Worm (Caenorhabditis elegans): ENCODE results near the gene T19D12.1.
"Not testable (repeated sequence)": the region's sequence is repeated elsewhere in the genome, so short reads cannot be mapped to it uniquely, and the experiment has no call there.

T19D12.1 gene

DNA sequence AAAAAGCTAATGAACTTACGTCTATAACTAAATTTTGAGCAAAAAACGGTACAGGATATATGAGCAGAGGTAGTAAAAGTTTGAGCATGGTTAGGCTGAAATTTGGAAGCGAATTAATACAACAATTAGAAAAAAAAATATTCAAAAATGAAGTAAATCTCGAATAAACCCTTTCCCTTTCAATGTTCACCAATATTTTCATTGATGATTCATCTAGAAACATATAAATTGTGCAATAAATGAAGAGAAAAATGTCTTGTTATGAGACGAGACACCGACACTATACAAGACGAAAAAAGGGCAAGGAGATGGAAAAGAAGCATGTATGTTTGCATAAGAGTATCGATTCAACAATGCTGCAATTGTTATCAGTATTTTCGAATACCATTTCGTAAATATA lies 41.4 kb upstream of the T19D12.1 start, which contains the start of gene F54H5.14:
Gene F54H5.14 (minus strand): TSS at position 101 of the 400 bp plus-strand sequence.
- peak; percentile 30 for TF ChIP-seq pqm-1 (tag; optimal IDR thresholded peaks at IDR 0.05)
- no peak for TF ChIP-seq nhr-23 (tag; optimal IDR thresholded peaks at IDR 0.05)
- peak; percentile 44 for TF ChIP-seq pha-4 (tag; optimal IDR thresholded peaks at IDR 0.05)
- TF ChIP-seq elt-2 (tag; optimal IDR thresholded peaks at IDR 0.05), result peak; percentile 45
- TF ChIP-seq egl-27 (tag; optimal IDR thresholded peaks at IDR 0.05), result no peak

DNA sequence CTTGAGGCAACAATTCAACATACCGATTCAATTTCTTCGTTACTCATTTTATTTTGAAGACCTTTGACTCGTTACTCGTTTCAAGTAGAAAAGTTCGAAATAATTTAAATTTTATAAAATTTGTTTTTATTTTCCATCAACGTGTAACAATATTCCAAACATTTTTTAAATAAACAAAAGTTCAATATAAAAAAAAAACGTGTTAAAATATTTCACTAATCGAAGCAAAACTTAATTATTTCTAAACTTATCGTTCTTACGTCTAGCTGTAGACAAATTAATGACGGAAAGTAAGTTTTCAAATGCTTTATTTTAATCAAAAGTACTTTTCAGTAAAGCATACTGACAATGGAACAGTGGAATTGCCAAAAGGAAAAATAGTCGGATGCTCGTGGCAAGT lies 39.5 kb upstream of the T19D12.1 start, which contains the start of the genes F54H5.5 and F54H5.2:
Gene F54H5.5 (minus strand): TSS at position 101 of the 400 bp plus-strand sequence.
Gene F54H5.2 (plus strand): TSS at position 303 of the 400 bp plus-strand sequence.
- not testable (repeated sequence) for TF ChIP-seq unc-62 (GFP tag; optimal IDR thresholded peaks at IDR 0.05); nhr-28 (tag; optimal IDR thresholded peaks at IDR 0.05); ztf-11 (tag; optimal IDR thresholded peaks at IDR 0.05)

DNA sequence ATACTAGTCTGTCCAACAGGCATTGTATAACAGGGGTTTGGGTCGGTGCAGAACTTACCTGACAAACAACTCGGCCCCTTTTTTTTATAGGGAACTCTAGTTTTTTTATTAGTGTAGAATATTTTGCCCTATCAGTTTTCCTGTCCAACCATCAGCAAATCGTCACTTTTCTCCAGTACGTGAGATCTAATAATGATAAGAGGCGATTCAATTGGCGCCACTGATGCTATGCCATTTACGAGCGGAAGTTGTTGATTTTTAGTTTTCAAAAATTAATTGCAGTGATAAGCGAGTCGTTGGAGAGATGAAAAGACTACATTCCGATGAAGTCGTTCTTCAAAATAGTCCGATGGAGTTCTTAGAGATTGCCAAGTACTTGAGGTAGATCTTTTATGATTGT lies 38.3 kb upstream of the T19D12.1 start:
- TF ChIP-seq elt-2 (tag; optimal IDR thresholded peaks at IDR 0.05) (peak; percentile 58), pqm-1 (tag; optimal IDR thresholded peaks at IDR 0.05) (peak; percentile 10), ceh-9 (tag; optimal IDR thresholded peaks at IDR 0.05) (no peak)

DNA sequence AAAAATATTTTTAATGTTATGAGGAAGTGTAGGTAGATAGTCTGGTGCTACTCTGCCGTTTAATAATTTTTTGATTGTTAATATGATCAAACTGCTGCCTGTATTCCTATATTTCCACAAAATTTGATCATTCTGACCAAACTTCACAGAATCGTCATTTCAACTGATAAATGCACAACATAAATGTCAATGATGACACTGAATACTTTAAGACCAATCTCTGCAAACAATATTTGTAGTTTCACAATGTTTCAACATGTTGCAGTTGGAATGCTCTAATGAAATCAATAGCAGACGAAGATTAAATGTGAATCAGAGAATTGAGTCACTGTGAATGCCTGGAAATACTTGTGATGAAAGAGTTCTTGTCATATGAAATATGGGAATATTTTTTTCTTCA lies 36.9 kb upstream of the T19D12.1 start:
- TF ChIP-seq elt-2 (tag; optimal IDR thresholded peaks at IDR 0.05), result peak; percentile 14
- no peak for TF ChIP-seq snpc-4 (tag; optimal IDR thresholded peaks at IDR 0.05)
- no peak for TF ChIP-seq lin-15B (tag; optimal IDR thresholded peaks at IDR 0.05)

DNA sequence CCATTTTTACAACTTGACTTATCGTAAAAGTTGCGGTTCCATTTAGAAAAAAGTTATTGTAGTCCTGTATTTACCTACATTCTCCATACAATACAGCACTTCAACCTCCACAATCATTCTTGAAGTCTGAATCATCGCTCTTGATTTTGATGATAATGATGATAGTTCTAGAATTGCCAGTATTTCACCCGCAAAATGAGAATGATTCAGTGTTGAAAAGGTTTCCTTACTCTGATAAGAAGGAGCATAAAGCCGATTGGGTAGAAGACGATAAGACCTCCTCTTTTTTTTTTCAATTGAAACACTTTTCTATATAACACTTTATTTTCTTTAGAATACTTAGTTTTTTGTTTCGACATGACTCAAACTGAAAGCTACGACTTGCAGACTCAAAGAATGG lies 35.9 kb upstream of the T19D12.1 start, which contains the start of gene T19D12.4:
Gene T19D12.4 (plus strand): TSS at position 295 of the 400 bp plus-strand sequence.
- TF ChIP-seq nhr-43 (tag; optimal IDR thresholded peaks at IDR 0.05; ENCODE audit: poor library complexity, severe bottlenecking), result no peak
- TF ChIP-seq pqm-1 (tag; optimal IDR thresholded peaks at IDR 0.05), result peak; percentile 28
- TF ChIP-seq elt-2 (tag; optimal IDR thresholded peaks at IDR 0.05), result peak; percentile 54

DNA sequence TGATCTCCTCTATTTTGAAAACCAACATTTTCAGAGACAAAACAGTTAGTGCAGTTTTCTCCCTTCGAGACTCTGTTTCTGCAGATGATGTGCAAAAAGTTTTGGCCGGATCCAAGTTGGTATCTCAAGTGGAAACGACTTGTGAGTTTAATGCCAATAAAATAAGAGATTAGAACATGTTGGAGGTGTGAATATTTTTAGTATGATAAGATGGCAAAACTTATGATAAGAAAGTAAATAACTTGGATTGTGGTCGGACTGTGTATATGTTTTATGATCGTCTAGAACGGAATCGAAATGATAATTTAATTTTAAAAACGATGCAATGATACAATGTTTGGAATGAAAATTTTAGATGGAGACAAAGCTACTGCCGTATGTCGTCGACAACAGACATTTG lies 34.7 kb upstream of the T19D12.1 start:
- no peak for TF ChIP-seq mdl-1 (tag; optimal IDR thresholded peaks at IDR 0.05)
- no peak for TF ChIP-seq egl-5 (tag; optimal IDR thresholded peaks at IDR 0.05)
- peak; percentile 54 for TF ChIP-seq elt-2 (tag; optimal IDR thresholded peaks at IDR 0.05)

DNA sequence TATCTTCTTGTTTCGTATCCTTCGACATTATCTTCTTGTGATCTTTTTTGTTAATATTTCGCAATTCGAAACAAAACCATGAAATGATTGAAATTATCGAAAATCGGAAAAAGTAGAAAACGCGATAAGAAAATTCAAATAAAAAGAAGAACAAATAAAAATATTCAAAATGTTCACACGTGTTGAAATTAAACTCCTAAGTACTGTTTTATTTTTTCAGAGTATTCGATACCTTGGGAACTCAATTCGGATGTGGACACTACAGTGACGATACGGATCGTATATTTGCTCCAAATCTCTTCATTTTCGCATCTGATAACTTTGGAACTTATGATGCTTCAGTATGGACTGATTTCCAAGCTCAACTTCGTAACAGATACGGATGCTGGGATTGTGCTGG lies 30.6 kb upstream of the T19D12.1 start, which contains the start of gene T19D12.5:
Gene T19D12.5 (minus strand): TSS at position 101 of the 400 bp plus-strand sequence.
- TF ChIP-seq sea-2 (GFP tag; optimal IDR thresholded peaks at IDR 0.05) (no peak), nhr-23 (tag; optimal IDR thresholded peaks at IDR 0.05) (no peak), nhr-67 (tag; optimal IDR thresholded peaks at IDR 0.05) (no peak), snpc-4 (tag; optimal IDR thresholded peaks at IDR 0.05) (no peak), ceh-9 (tag; optimal IDR thresholded peaks at IDR 0.05) (no peak), nfya-1 (tag; optimal IDR thresholded peaks at IDR 0.05; ENCODE audit: insufficient read depth) (no peak), elt-3 (tag; optimal IDR thresholded peaks at IDR 0.05) (no peak), elt-1 (tag; optimal IDR thresholded peaks at IDR 0.05) (no peak), nhr-43 (tag; optimal IDR thresholded peaks at IDR 0.05; ENCODE audit: poor library complexity, severe bottlenecking) (no peak), nhr-11 (tag; optimal IDR thresholded peaks at IDR 0.05) (no peak), nhr-237 (tag; optimal IDR thresholded peaks at IDR 0.05) (no peak), nhr-77 (tag; optimal IDR thresholded peaks at IDR 0.05) (no peak), unc-39 (tag; optimal IDR thresholded peaks at IDR 0.05) (no peak), lin-15B (tag; optimal IDR thresholded peaks at IDR 0.05) (no peak)

DNA sequence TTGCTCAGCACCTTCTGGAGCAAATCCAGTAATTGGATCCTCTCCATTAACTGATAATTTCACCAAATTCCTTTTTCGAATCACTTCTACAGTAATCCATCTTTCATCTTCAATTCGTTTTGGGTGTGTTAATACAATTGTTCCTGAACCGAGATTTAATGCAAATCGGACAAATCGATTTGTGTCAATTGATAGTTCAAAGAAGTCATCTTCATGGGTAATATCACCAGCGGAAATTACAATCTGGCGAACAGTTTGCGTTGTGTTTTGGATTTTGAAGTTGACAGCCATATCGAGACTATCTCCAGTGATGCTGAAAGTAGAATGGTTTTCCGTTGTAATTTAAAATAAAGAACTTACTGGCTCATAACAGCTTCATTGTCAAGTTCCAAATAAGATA lies 28.8 kb upstream of the T19D12.1 start:
- no peak for TF ChIP-seq unc-62 (GFP tag; optimal IDR thresholded peaks at IDR 0.05)
- no peak for TF ChIP-seq mml-1 (tag; optimal IDR thresholded peaks at IDR 0.05)
- no peak for TF ChIP-seq elt-1 (tag; optimal IDR thresholded peaks at IDR 0.05)
- no peak for TF ChIP-seq lin-39 (tag; optimal IDR thresholded peaks at IDR 0.05)
- TF ChIP-seq nfya-1 (tag; optimal IDR thresholded peaks at IDR 0.05; ENCODE audit: insufficient read depth), result no peak
- TF ChIP-seq nhr-43 (tag; optimal IDR thresholded peaks at IDR 0.05; ENCODE audit: poor library complexity, severe bottlenecking), result no peak
- TF ChIP-seq nhr-23 (tag; optimal IDR thresholded peaks at IDR 0.05), result no peak
- TF ChIP-seq unc-39 (tag; optimal IDR thresholded peaks at IDR 0.05), result no peak
- TF ChIP-seq nhr-67 (tag; optimal IDR thresholded peaks at IDR 0.05), result no peak
- TF ChIP-seq lin-15B (tag; optimal IDR thresholded peaks at IDR 0.05), result no peak
- TF ChIP-seq eor-1 (tag; optimal IDR thresholded peaks at IDR 0.05), result no peak
- no peak for TF ChIP-seq sea-2 (GFP tag; optimal IDR thresholded peaks at IDR 0.05)
- TF ChIP-seq ceh-28 (tag; optimal IDR thresholded peaks at IDR 0.05), result no peak
- TF ChIP-seq ztf-4 (tag; optimal IDR thresholded peaks at IDR 0.05), result no peak
- TF ChIP-seq jun-1 (tag; optimal IDR thresholded peaks at IDR 0.05), result no peak
- no peak for TF ChIP-seq nhr-76 (tag; optimal IDR thresholded peaks at IDR 0.05)
- no peak for TF ChIP-seq egl-5 (tag; optimal IDR thresholded peaks at IDR 0.05)
- no peak for TF ChIP-seq tbx-2 (tag; optimal IDR thresholded peaks at IDR 0.05)
- TF ChIP-seq nhr-77 (tag; optimal IDR thresholded peaks at IDR 0.05), result no peak
- no peak for TF ChIP-seq ceh-16 (tag; optimal IDR thresholded peaks at IDR 0.05)
